Worm (Caenorhabditis elegans): Measurements from ENCODE around the gene cyn-16.

Gene cyn-16

ce11 chrII:12051601-12052000, 15.1 kb upstream of the cyn-16 start:
- TF ChIP-seq nhr-11 (tag; optimal IDR thresholded peaks at IDR 0.05) (no peak), sea-2 (GFP tag; optimal IDR thresholded peaks at IDR 0.05) (no peak), nhr-25 (tag; optimal IDR thresholded peaks at IDR 0.05) (peak; percentile 53), fkh-2 (tag; optimal IDR thresholded peaks at IDR 0.05) (no peak), ceh-82 (tag; optimal IDR thresholded peaks at IDR 0.05) (no peak), fos-1 (tag; optimal IDR thresholded peaks at IDR 0.05) (no peak), eor-1 (tag; optimal IDR thresholded peaks at IDR 0.05) (no peak), tbx-2 (tag; optimal IDR thresholded peaks at IDR 0.05) (no peak), ama-1 (optimal IDR thresholded peaks at IDR 0.05) (peak; percentile 6), fkh-10 (GFP tag; optimal IDR thresholded peaks at IDR 0.05) (no peak), egl-27 (tag; optimal IDR thresholded peaks at IDR 0.05) (no peak), ZK546.5 (tag; optimal IDR thresholded peaks at IDR 0.05) (no peak), nhr-76 (tag; optimal IDR thresholded peaks at IDR 0.05) (no peak), lsy-12 (tag; optimal IDR thresholded peaks at IDR 0.05) (no peak), elt-3 (tag; optimal IDR thresholded peaks at IDR 0.05) (no peak), nhr-43 (tag; optimal IDR thresholded peaks at IDR 0.05; ENCODE audit: poor library complexity, severe bottlenecking) (peak; percentile 83), nhr-28 (tag; optimal IDR thresholded peaks at IDR 0.05) (no peak), nhr-12 (tag; optimal IDR thresholded peaks at IDR 0.05) (no peak), jun-1 (tag; optimal IDR thresholded peaks at IDR 0.05) (no peak), nfya-1 (tag; optimal IDR thresholded peaks at IDR 0.05; ENCODE audit: insufficient read depth) (no peak), pha-4 (tag; optimal IDR thresholded peaks at IDR 0.05) (no peak), nhr-23 (tag; optimal IDR thresholded peaks at IDR 0.05) (peak; percentile 48), ceh-16 (tag; optimal IDR thresholded peaks at IDR 0.05) (no peak)

ce11 chrII:12050607-12051006, 14.1 kb upstream of the cyn-16 start:
- TF ChIP-seq nhr-25 (tag; optimal IDR thresholded peaks at IDR 0.05) (peak; percentile 16), nhr-43 (tag; optimal IDR thresholded peaks at IDR 0.05; ENCODE audit: poor library complexity, severe bottlenecking) (peak; percentile 49), ceh-9 (tag; optimal IDR thresholded peaks at IDR 0.05) (no peak), nhr-23 (tag; optimal IDR thresholded peaks at IDR 0.05) (peak; percentile 59)

ce11 chrII:12049281-12049680, 12.7 kb upstream of the cyn-16 start, which contains the start of gene nadk-2:
TSS of gene nadk-2 (plus strand) at chrII:12049581.
- no peak for TF ChIP-seq nhr-237 (tag; optimal IDR thresholded peaks at IDR 0.05)
- TF ChIP-seq ztf-11 (tag; optimal IDR thresholded peaks at IDR 0.05), result no peak
- TF ChIP-seq jun-1 (tag; optimal IDR thresholded peaks at IDR 0.05), result no peak
- no peak for TF ChIP-seq sea-2 (GFP tag; optimal IDR thresholded peaks at IDR 0.05)
- TF ChIP-seq lsy-12 (tag; optimal IDR thresholded peaks at IDR 0.05), result no peak

ce11 chrII:12042108-12042960, 5.8 kb upstream of the cyn-16 start, which contains the start of gene ippk-1:
TSS of gene ippk-1 (plus strand) at chrII:12042910.
- TF ChIP-seq hmg-11 (tag; optimal IDR thresholded peaks at IDR 0.05) (peak; percentile 31), nhr-12 (tag; optimal IDR thresholded peaks at IDR 0.05) (no peak), ztf-4 (tag; optimal IDR thresholded peaks at IDR 0.05) (no peak), nhr-23 (tag; optimal IDR thresholded peaks at IDR 0.05) (peak; percentile 63), nhr-67 (tag; optimal IDR thresholded peaks at IDR 0.05) (no peak), nhr-11 (tag; optimal IDR thresholded peaks at IDR 0.05) (peak; percentile 12), nhr-28 (tag; optimal IDR thresholded peaks at IDR 0.05) (no peak), nhr-77 (tag; optimal IDR thresholded peaks at IDR 0.05) (no peak), tbx-2 (tag; optimal IDR thresholded peaks at IDR 0.05) (peak; percentile 18), elt-2 (tag; optimal IDR thresholded peaks at IDR 0.05) (peak; percentile 57), nhr-43 (tag; optimal IDR thresholded peaks at IDR 0.05; ENCODE audit: poor library complexity, severe bottlenecking) (peak; percentile 52), ceh-82 (tag; optimal IDR thresholded peaks at IDR 0.05) (no peak), elt-3 (tag; optimal IDR thresholded peaks at IDR 0.05) (no peak), skn-1 (tag; optimal IDR thresholded peaks at IDR 0.05) (no peak), ceh-9 (tag; optimal IDR thresholded peaks at IDR 0.05) (no peak), fos-1 (tag; optimal IDR thresholded peaks at IDR 0.05) (no peak), snpc-4 (tag; optimal IDR thresholded peaks at IDR 0.05) (no peak), eor-1 (tag; optimal IDR thresholded peaks at IDR 0.05) (no peak), pqm-1 (tag; optimal IDR thresholded peaks at IDR 0.05) (peak; percentile 22), mdl-1 (tag; optimal IDR thresholded peaks at IDR 0.05) (no peak), jun-1 (tag; optimal IDR thresholded peaks at IDR 0.05) (no peak), unc-62 (GFP tag; optimal IDR thresholded peaks at IDR 0.05) (no peak), nhr-25 (tag; optimal IDR thresholded peaks at IDR 0.05) (peak; percentile 27), nhr-237 (tag; optimal IDR thresholded peaks at IDR 0.05) (no peak), fkh-2 (tag; optimal IDR thresholded peaks at IDR 0.05) (no peak), nhr-76 (tag; optimal IDR thresholded peaks at IDR 0.05) (no peak), egl-27 (tag; optimal IDR thresholded peaks at IDR 0.05) (no peak), R02D3.7 (tag; optimal IDR thresholded peaks at IDR 0.05) (no peak), lin-15B (tag; optimal IDR thresholded peaks at IDR 0.05) (peak; percentile 75), unc-39 (tag; optimal IDR thresholded peaks at IDR 0.05) (no peak), elt-1 (tag; optimal IDR thresholded peaks at IDR 0.05) (no peak), ceh-28 (tag; optimal IDR thresholded peaks at IDR 0.05) (peak; percentile 16), nfya-1 (tag; optimal IDR thresholded peaks at IDR 0.05; ENCODE audit: insufficient read depth) (peak; percentile 64), ZK546.5 (tag; optimal IDR thresholded peaks at IDR 0.05) (no peak), fkh-10 (GFP tag; optimal IDR thresholded peaks at IDR 0.05) (peak; percentile 47), ama-1 (optimal IDR thresholded peaks at IDR 0.05) (peak; percentile 30), lin-39 (tag; optimal IDR thresholded peaks at IDR 0.05) (peak; percentile 58), ceh-16 (tag; optimal IDR thresholded peaks at IDR 0.05) (no peak)
